Worm (Caenorhabditis elegans) whole organism, young adult: Measurements from ENCODE around the gene srbc-10.

Experiments used
- lir-1 ChIP-seq: fragments of 200-800 bp; sonication (Bioruptor generic); conservative IDR thresholded peaks from 2 replicates; pipeline ENCODE4 v1.3.6; 2022; ENCODE audit warnings: missing genetic modification reagents, missing genetic modification characterization, missing compliant biosample characterization
- ztf-3 ChIP-seq: fragments of 200-800 bp; sonication (Bioruptor generic); optimal IDR thresholded peaks from 2 replicates; lab custom pipeline; 2018; ENCODE audit warnings: mild to moderate bottlenecking, missing genetic modification characterization, missing compliant biosample characterization

DNA sequence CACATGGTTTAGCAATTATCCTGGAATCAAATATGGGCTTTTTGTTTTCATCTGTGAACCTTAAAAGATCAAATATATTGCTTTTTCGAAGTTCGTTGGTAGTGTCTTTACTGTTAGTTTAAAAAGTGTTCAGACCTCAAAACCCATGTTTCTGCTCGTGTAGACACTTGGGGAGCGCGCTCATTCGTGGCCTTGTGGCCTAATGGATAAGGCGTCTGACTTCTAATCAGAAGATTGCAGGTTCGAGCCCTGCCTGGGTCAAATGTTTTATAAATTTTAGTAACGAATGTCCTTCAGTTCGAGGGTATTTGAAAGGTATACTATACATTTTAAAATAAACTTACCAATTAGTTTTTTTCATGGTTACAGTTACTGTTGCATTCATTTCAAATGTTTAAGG, 13.4 kb upstream of the srbc-10 start:
- TF ChIP-seq lir-1 (GFP tag; lab: Robert Waterston, UW): no peak
- no peak for TF ChIP-seq ztf-3 (GFP tag; lab: Kevin White, UChicago)
